Worm (Caenorhabditis elegans) whole organism, late embryonic: ENCODE measurements around the gene K08E7.8.

ENCODE experiments used
- ceh-6 ChIP-seq: fragments of 200-800 bp; sonication (Bioruptor generic); optimal IDR thresholded peaks from 2 replicates; lab custom pipeline; 2018; ENCODE audit warnings: mild to moderate bottlenecking, missing genetic modification characterization, missing compliant biosample characterization
- ets-4 ChIP-seq: sonication (generic microtip); optimal IDR thresholded peaks from 2 replicates; lab custom pipeline; 2016; ENCODE audit warnings: missing genetic modification characterization, missing compliant biosample characterization
- hlh-30 ChIP-seq: sonication (generic microtip); optimal IDR thresholded peaks from 2 replicates; lab custom pipeline; 2017; ENCODE audit warnings: antibody characterized with exemption, missing genetic modification characterization, missing compliant biosample characterization; ENCODE audit not compliant: insufficient read depth
- pha-4 ChIP-seq: fragments of 150-350 bp; optimal IDR thresholded peaks from 2 replicates; lab custom pipeline; 2018; ENCODE audit warnings: missing biosample characterization, missing genetic modification reagents, missing genetic modification characterization
- sdc-2 ChIP-seq: sonication (generic microtip); optimal IDR thresholded peaks from 2 replicates; lab custom pipeline; 2016; ENCODE audit warnings: missing genotype, missing genetic modification characterization, missing compliant biosample characterization
- tbx-7 ChIP-seq: sonication (generic microtip); optimal IDR thresholded peaks from 2 replicates; lab custom pipeline; 2016; ENCODE audit warnings: missing genotype, missing genetic modification characterization, missing compliant biosample characterization
- unc-3 ChIP-seq, 2 experiments: fragments of 200-800 bp in 1 of 2; sonication (Bioruptor generic) in 1 of 2; sonication (generic microtip) in 1 of 2; conservative IDR thresholded peaks in 1 of 2; optimal IDR thresholded peaks in 1 of 2; 2 replicates each; pipeline versions ENCODE4 v1.3.6 to Lab custom; 2016 to 2022; ENCODE audit warnings: missing compliant biosample characterization in 2 of 2, missing genetic modification characterization in 2 of 2, missing genetic modification reagents in 1 of 2

ce11 chrIV:12616943-12617689 is 31.2 kb upstream of the K08E7.8 start:
- no peak for TF ChIP-seq pha-4
- no peak for TF ChIP-seq tbx-7 (tag; lab: Kevin White, UChicago)
- TF ChIP-seq unc-3 (GFP tag; conservative IDR thresholded peaks at IDR 0.05; lab: Robert Waterston, UW), result no peak
- no peak for TF ChIP-seq unc-3 (tag; optimal IDR thresholded peaks at IDR 0.05; lab: Kevin White, UChicago)
- TF ChIP-seq ceh-6 (GFP tag; lab: Kevin White, UChicago), result no peak
- TF ChIP-seq ets-4 (tag; lab: Kevin White, UChicago), result no peak
- no peak for TF ChIP-seq sdc-2 (tag; lab: Kevin White, UChicago)
- TF ChIP-seq hlh-30 (tag; lab: Kevin White, UChicago), result no peak
